Worm (Caenorhabditis elegans): ENCODE data around the gene C54E4.5.

Gene C54E4.5

ce11 chrIV:2130714-2131113, 18.4 kb downstream of the C54E4.5 start, which contains the start of gene prmt-6:
prmt-6 (plus strand) TSS chrIV:2130965.
- TF ChIP-seq pqm-1 (tag; optimal IDR thresholded peaks at IDR 0.05) (peak; percentile 51), lsy-2 (tag; optimal IDR thresholded peaks at IDR 0.05) (no peak), dmd-6 (GFP tag; IDR thresholded peaks at IDR 0.05) (peak; percentile 54; the same call in 1 of the 2 replicates), nhr-28 (tag; optimal IDR thresholded peaks at IDR 0.05) (peak; percentile 54)

ce11 chrIV:2128761-2129160, 20.3 kb downstream of the C54E4.5 start, which contains the start of gene grl-20:
grl-20 (minus strand) TSS chrIV:2128861.
- TF ChIP-seq lin-15B (tag; optimal IDR thresholded peaks at IDR 0.05) (no peak), lir-3 (tag; optimal IDR thresholded peaks at IDR 0.05) (no peak), nhr-28 (tag; optimal IDR thresholded peaks at IDR 0.05) (no peak), skn-1 (tag; optimal IDR thresholded peaks at IDR 0.05) (no peak), unc-62 (GFP tag; optimal IDR thresholded peaks at IDR 0.05 in 1 of 2) (peak in 1 of 2 experiments; percentile 27), unc-62 (tag; optimal IDR thresholded peaks at IDR 0.05) (no peak), ctbp-1 (GFP tag; IDR thresholded peaks at IDR 0.05) (no peak), F10B5.3 (tag; optimal IDR thresholded peaks at IDR 0.05) (no peak), lin-1 (GFP tag; IDR thresholded peaks at IDR 0.05) (no peak), daf-12 (tag; optimal IDR thresholded peaks at IDR 0.05) (no peak)

- peak; percentile 96 for TF ChIP-seq set-16 (GFP tag; IDR thresholded peaks at IDR 0.05)
- no peak for TF ChIP-seq mes-2 (tag; optimal IDR thresholded peaks at IDR 0.05; ENCODE audit: poor library complexity, severe bottlenecking)
- 0 out of 4 replicates have a peak, but pooled peaks of 1 of the 2 experiments have one; percentile 18 for TF ChIP-seq madf-5 (GFP tag; IDR thresholded peaks at IDR 0.05)
Measured at ce11 chrIV:2127375-2127774, 21.7 kb downstream of the C54E4.5 start.

- TF ChIP-seq unc-130 (GFP tag; optimal IDR thresholded peaks at IDR 0.05), result no peak
- no peak for TF ChIP-seq mes-2 (tag; optimal IDR thresholded peaks at IDR 0.05; ENCODE audit: poor library complexity, severe bottlenecking)
- TF ChIP-seq dmd-6 (GFP tag; IDR thresholded peaks at IDR 0.05), result no peak
Measured at ce11 chrIV:2122488-2122887, 26.6 kb downstream of the C54E4.5 start, which contains the start of gene glb-7. glb-7 (plus strand) TSS chrIV:2122788.

- TF ChIP-seq F49E8.2 (tag; optimal IDR thresholded peaks at IDR 0.05; ENCODE audit: borderline replicate concordance) (no peak), lin-38 (GFP tag; IDR thresholded peaks at IDR 0.05) (no peak), unc-62 (GFP tag; optimal IDR thresholded peaks at IDR 0.05 in 1 of 2) (no peak), unc-62 (tag; optimal IDR thresholded peaks at IDR 0.05) (no peak), madf-5 (GFP tag; IDR thresholded peaks at IDR 0.05) (no peak), mxl-3 (GFP tag; optimal IDR thresholded peaks at IDR 0.05) (no peak), egl-43 (GFP tag; IDR thresholded peaks at IDR 0.05) (no peak), T26A8.4 (GFP tag; IDR thresholded peaks at IDR 0.05) (no peak), spr-1 (tag; optimal IDR thresholded peaks at IDR 0.05) (no peak), mdt-29 (GFP tag; IDR thresholded peaks at IDR 0.05) (no peak)
Measured at ce11 chrIV:2117268-2117667, 31.8 kb downstream of the C54E4.5 start.

ce11 chrIV:2114337-2114736, 34.8 kb downstream of the C54E4.5 start, which contains the start of gene xbx-4:
xbx-4 (plus strand) TSS chrIV:2114637.
- TF ChIP-seq unc-130 (GFP tag; optimal IDR thresholded peaks at IDR 0.05), result no peak
- TF ChIP-seq ceh-82 (tag; optimal IDR thresholded peaks at IDR 0.05), result no peak
- no peak for TF ChIP-seq ama-1 (optimal IDR thresholded peaks at IDR 0.05)
- peak; percentile 80 for TF ChIP-seq aha-1 (tag)
- no peak for TF ChIP-seq nhr-76 (tag; optimal IDR thresholded peaks at IDR 0.05)
- no peak for TF ChIP-seq duxl-1 (tag; optimal IDR thresholded peaks at IDR 0.05; ENCODE audit: poor library complexity)
- TF ChIP-seq mep-1 (tag; optimal IDR thresholded peaks at IDR 0.05), result no peak
